Fruit fly (Drosophila melanogaster) whole organism, embryonic: ENCODE data around the gene CG10116.

Experiments
- Abd-B ChIP-seq: fragments of 200-800 bp; sonication (Bioruptor generic); optimal IDR thresholded peaks from 2 replicates; lab custom pipeline; 2018; ENCODE audit warnings: missing biosample characterization, mild to moderate bottlenecking, missing genetic modification characterization, moderate library complexity
- CG10209 ChIP-seq: fragments of 200-800 bp; sonication (Bioruptor generic); optimal IDR thresholded peaks from 3 replicates; lab custom pipeline; 2017; ENCODE audit warnings: missing biosample characterization, mild to moderate bottlenecking, missing genetic modification characterization, missing genetic modification reagents
- CG10366 ChIP-seq: fragments of 200-800 bp; sonication (Bioruptor generic); IDR thresholded peaks from 2 replicates; pipeline ENCODE4 v1.3.6; 2022; ENCODE audit warnings: missing biosample characterization, missing genetic modification characterization
- CG10431 ChIP-seq: fragments of 200-800 bp; sonication (Bioruptor generic); optimal IDR thresholded peaks from 3 replicates; lab custom pipeline; 2018; ENCODE audit warnings: missing biosample characterization, mild to moderate bottlenecking, missing genetic modification characterization
- CG11723 ChIP-seq: fragments of 200-800 bp; sonication (Bioruptor generic); optimal IDR thresholded peaks from 2 replicates; lab custom pipeline; 2017; ENCODE audit warnings: missing biosample characterization, mild to moderate bottlenecking, missing genetic modification characterization
- CG12071 ChIP-seq: fragments of 200-800 bp; sonication (Bioruptor generic); optimal IDR thresholded peaks from 3 replicates; lab custom pipeline; 2018; ENCODE audit warnings: missing biosample characterization, mild to moderate bottlenecking, missing genetic modification characterization
- CG13775 ChIP-seq: fragments of 200-800 bp; sonication (Bioruptor generic); optimal IDR thresholded peaks from 3 replicates; lab custom pipeline; 2017; ENCODE audit warnings: missing biosample characterization, mild to moderate bottlenecking, missing genetic modification characterization
- CG14667 ChIP-seq: fragments of 200-800 bp; sonication (Bioruptor generic); IDR thresholded peaks from 2 replicates; pipeline ENCODE4 v1.3.6; 2022; ENCODE audit warnings: missing biosample characterization, missing genetic modification characterization
- CG15696 ChIP-seq: fragments of 200-800 bp; sonication (Bioruptor generic); optimal IDR thresholded peaks from 2 replicates; lab custom pipeline; 2019; ENCODE audit warnings: missing biosample characterization, mild to moderate bottlenecking, missing genetic modification characterization, moderate library complexity
- CG17829 ChIP-seq: fragments of 200-800 bp; optimal IDR thresholded peaks from 2 replicates; lab custom pipeline; 2019; ENCODE audit warnings: missing biosample characterization, mild to moderate bottlenecking, missing genetic modification characterization, moderate library complexity
- CG31224 ChIP-seq: fragments of 200-800 bp; sonication (Bioruptor generic); IDR thresholded peaks from 2 replicates; pipeline ENCODE4 v1.3.6; 2022; ENCODE audit warnings: missing biosample characterization, missing genetic modification characterization
- CG3163 ChIP-seq: fragments of 200-800 bp; sonication (Bioruptor generic); optimal IDR thresholded peaks from 3 replicates; lab custom pipeline; 2016; ENCODE audit warnings: missing biosample characterization, missing genetic modification characterization
- CG3995 ChIP-seq: fragments of 200-800 bp; sonication (Bioruptor generic); optimal IDR thresholded peaks from 3 replicates; lab custom pipeline; 2016; ENCODE audit warnings: missing biosample characterization, missing genetic modification characterization
- CG42726 ChIP-seq: fragments of 200-800 bp; sonication (Bioruptor generic); IDR thresholded peaks from 2 replicates; pipeline ENCODE4 v1.3.6; 2022; ENCODE audit warnings: missing biosample characterization, missing genetic modification characterization; ENCODE audit not compliant: partially characterized antibody
- CG7271 ChIP-seq: fragments of 200-800 bp; sonication (Bioruptor generic); optimal IDR thresholded peaks from 2 replicates; lab custom pipeline; 2018; ENCODE audit warnings: missing biosample characterization, mild to moderate bottlenecking, missing genetic modification characterization, moderate library complexity
- CG7963 ChIP-seq: fragments of 200-800 bp; sonication (Bioruptor generic); IDR thresholded peaks from 3 replicates; pipeline ENCODE4 v1.3.6; 2022; ENCODE audit warnings: missing biosample characterization, missing genetic modification characterization; ENCODE audit not compliant: partially characterized antibody
- CG8290 ChIP-seq, 3 experiments: fragments of 200-800 bp; sonication (Bioruptor generic); optimal IDR thresholded peaks; 2 replicates each; lab custom pipeline; 2016 to 2019; ENCODE audit warnings: missing biosample characterization in 3 of 3, missing genetic modification characterization in 3 of 3, mild to moderate bottlenecking in 2 of 3, moderate library complexity in 1 of 3
- CG9932 ChIP-seq: fragments of 200-800 bp; sonication (Bioruptor generic); IDR thresholded peaks from 2 replicates; pipeline ENCODE4 v1.3.6; 2022; ENCODE audit warnings: missing biosample characterization, missing genetic modification characterization
- Dip2 ChIP-seq: fragments of 200-800 bp; sonication (Bioruptor generic); IDR thresholded peaks from 2 replicates; pipeline ENCODE4 v1.3.6; 2022; ENCODE audit warnings: missing biosample characterization, missing genetic modification characterization
- Dll ChIP-seq: fragments of 200-800 bp; sonication (Bioruptor generic); IDR thresholded peaks from 4 replicates; pipeline ENCODE4 v1.3.6; 2022; ENCODE audit warnings: missing biosample characterization, missing genetic modification characterization; ENCODE audit not compliant: partially characterized antibody
- Fer1 ChIP-seq: fragments of 200-800 bp; sonication (Bioruptor generic); optimal IDR thresholded peaks from 2 replicates; lab custom pipeline; 2017; ENCODE audit warnings: missing biosample characterization, mild to moderate bottlenecking, missing genetic modification characterization
- Kr ChIP-seq: fragments of 200-800 bp; sonication (Bioruptor generic); optimal IDR thresholded peaks from 2 replicates; lab custom pipeline; 2017; ENCODE audit warnings: missing biosample characterization, mild to moderate bottlenecking, missing genetic modification characterization
- Max ChIP-seq: fragments of 200-800 bp; sonication (Bioruptor generic); optimal IDR thresholded peaks from 2 replicates; lab custom pipeline; 2016; ENCODE audit warnings: missing biosample characterization, mild to moderate bottlenecking, missing genetic modification characterization
- Med ChIP-seq: fragments of 200-800 bp; sonication (Bioruptor generic); peaks from one replicate; lab custom pipeline; 2016; ENCODE audit warnings: missing biosample characterization, missing genetic modification characterization, mild to moderate bottlenecking, inconsistent platforms, moderate library complexity
- Mrtf ChIP-seq: fragments of 200-800 bp; sonication (Bioruptor generic); IDR thresholded peaks from 3 replicates; pipeline ENCODE4 v1.3.6; 2022; ENCODE audit warnings: missing biosample characterization, missing genetic modification characterization
- NFAT ChIP-seq: fragments of 200-800 bp; sonication (Bioruptor generic); IDR thresholded peaks from 2 replicates; pipeline ENCODE4 v1.3.6; 2022; ENCODE audit warnings: missing biosample characterization, missing genetic modification characterization
- NK7.1 ChIP-seq: fragments of 200-800 bp; sonication (Bioruptor generic); optimal IDR thresholded peaks from 3 replicates; lab custom pipeline; 2016; ENCODE audit warnings: missing biosample characterization, missing genetic modification characterization
- Nf-YA ChIP-seq: fragments of 200-800 bp; sonication (Bioruptor generic); IDR thresholded peaks from 2 replicates; pipeline ENCODE4 v1.3.6; 2022; ENCODE audit warnings: missing biosample characterization, missing genetic modification characterization
- Nf-YC ChIP-seq: fragments of 200-800 bp; optimal IDR thresholded peaks from 3 replicates; lab custom pipeline; 2019; ENCODE audit warnings: missing biosample characterization, mild to moderate bottlenecking, missing genetic modification characterization, moderate library complexity
- Ptx1 ChIP-seq: fragments of 200-800 bp; sonication (Bioruptor generic); IDR thresholded peaks from 2 replicates; pipeline ENCODE4 v1.3.6; 2022; ENCODE audit warnings: missing biosample characterization, missing genetic modification characterization
- Rfx ChIP-seq: fragments of 200-800 bp; sonication (Bioruptor generic); IDR thresholded peaks from 2 replicates; pipeline ENCODE4 v1.3.6; 2022; ENCODE audit warnings: missing biosample characterization, missing genetic modification characterization
- Spps ChIP-seq: fragments of 200-800 bp; sonication (Bioruptor generic); optimal IDR thresholded peaks from 2 replicates; lab custom pipeline; 2018; ENCODE audit warnings: missing biosample characterization, mild to moderate bottlenecking, missing genetic modification characterization
- Ssrp ChIP-seq: fragments of 200-800 bp; sonication (Bioruptor generic); optimal IDR thresholded peaks from 2 replicates; lab custom pipeline; 2018; ENCODE audit warnings: missing biosample characterization, mild to moderate bottlenecking, missing genetic modification characterization, moderate library complexity
- Vsx1 ChIP-seq: fragments of 200-800 bp; sonication (Bioruptor generic); optimal IDR thresholded peaks from 2 replicates; lab custom pipeline; 2017; ENCODE audit warnings: missing biosample characterization, mild to moderate bottlenecking, missing genetic modification characterization, missing genetic modification reagents
- Xbp1 ChIP-seq: fragments of 200-800 bp; sonication (Bioruptor generic); optimal IDR thresholded peaks from 3 replicates; lab custom pipeline; 2016; ENCODE audit warnings: missing biosample characterization, mild to moderate bottlenecking, missing genetic modification characterization
- YL-1 ChIP-seq: fragments of 200-800 bp; sonication (Bioruptor generic); optimal IDR thresholded peaks from 3 replicates; lab custom pipeline; 2017; ENCODE audit warnings: missing biosample characterization, mild to moderate bottlenecking, missing genetic modification characterization
- abd-A ChIP-seq: fragments of 200-800 bp; sonication (Bioruptor generic); optimal IDR thresholded peaks from 3 replicates; lab custom pipeline; 2019; ENCODE audit warnings: missing biosample characterization, mild to moderate bottlenecking, missing genetic modification characterization, moderate library complexity
- bcd ChIP-seq: fragments of 200-800 bp; sonication (Bioruptor generic); optimal IDR thresholded peaks from 2 replicates; lab custom pipeline; 2017; ENCODE audit warnings: missing biosample characterization, mild to moderate bottlenecking, missing genetic modification characterization
- btn ChIP-seq: fragments of 200-800 bp; sonication (Bioruptor generic); optimal IDR thresholded peaks from 2 replicates; lab custom pipeline; 2016; ENCODE audit warnings: missing biosample characterization, missing genetic modification characterization
- caup ChIP-seq: fragments of 200-800 bp; sonication (Bioruptor generic); optimal IDR thresholded peaks from 3 replicates; lab custom pipeline; 2017; ENCODE audit warnings: missing biosample characterization, mild to moderate bottlenecking, missing genetic modification characterization, moderate library complexity; ENCODE audit not compliant: severe bottlenecking
- dati ChIP-seq: fragments of 200-800 bp; sonication (Bioruptor generic); IDR thresholded peaks from 2 replicates; pipeline ENCODE4 v1.3.6; 2022; ENCODE audit warnings: missing biosample characterization, missing genetic modification characterization
- dm ChIP-seq: fragments of 200-800 bp; sonication (Bioruptor generic); optimal IDR thresholded peaks from 3 replicates; lab custom pipeline; 2016; ENCODE audit warnings: missing biosample characterization, missing genetic modification characterization
- dmrt99B ChIP-seq: fragments of 200-800 bp; sonication (Bioruptor generic); optimal IDR thresholded peaks from 2 replicates; lab custom pipeline; 2018; ENCODE audit warnings: missing biosample characterization, mild to moderate bottlenecking, missing genetic modification characterization, moderate library complexity
- gsb-n ChIP-seq: fragments of 200-800 bp; sonication (Bioruptor generic); optimal IDR thresholded peaks from 3 replicates; lab custom pipeline; 2018; ENCODE audit warnings: missing biosample characterization, mild to moderate bottlenecking, missing genetic modification characterization
- hb ChIP-seq: fragments of 200-800 bp; sonication (Bioruptor generic); IDR thresholded peaks from 3 replicates; pipeline ENCODE4 v1.3.6; 2022; ENCODE audit warnings: missing biosample characterization, missing genetic modification characterization; ENCODE audit not compliant: partially characterized antibody
- nerfin-2 ChIP-seq: fragments of 200-800 bp; sonication (Bioruptor generic); IDR thresholded peaks from 2 replicates; pipeline ENCODE4 v1.3.6; 2022; ENCODE audit warnings: missing biosample characterization, missing genetic modification characterization; ENCODE audit not compliant: partially characterized antibody
- pita ChIP-seq: fragments of 200-800 bp; sonication (Bioruptor generic); optimal IDR thresholded peaks from 2 replicates; lab custom pipeline; 2017; ENCODE audit warnings: missing biosample characterization, mild to moderate bottlenecking, missing genetic modification characterization
- run ChIP-seq: fragments of 200-800 bp; sonication (Bioruptor generic); optimal IDR thresholded peaks from 3 replicates; lab custom pipeline; 2018; ENCODE audit warnings: missing biosample characterization, mild to moderate bottlenecking, missing genetic modification characterization
- toy ChIP-seq: fragments of 200-800 bp; sonication (Bioruptor generic); IDR thresholded peaks from 2 replicates; pipeline ENCODE4 v1.3.6; 2022; ENCODE audit warnings: missing biosample characterization, missing genetic modification characterization
- vnd ChIP-seq: fragments of 200-800 bp; sonication (Bioruptor generic); IDR thresholded peaks from 3 replicates; pipeline ENCODE4 v1.3.6; 2022; ENCODE audit warnings: missing biosample characterization, missing genetic modification characterization; ENCODE audit not compliant: partially characterized antibody
- zen2 ChIP-seq: fragments of 200-800 bp; sonication (Bioruptor generic); IDR thresholded peaks from 3 replicates; pipeline ENCODE4 v1.3.6; 2022; ENCODE audit warnings: missing biosample characterization, missing genetic modification characterization; ENCODE audit not compliant: partially characterized antibody

Gene CG10116

dm6 chr3L:13406873-13407272 is 50.2 kb downstream of the CG10116 start (continued):
- no peak for TF ChIP-seq Nf-YA
- TF ChIP-seq CG17829: peak; percentile 11
- TF ChIP-seq CG8290 (GFP tag; optimal IDR thresholded peaks at IDR 0.05; lab: Kevin White, UChicago): no peak
- no peak for TF ChIP-seq CG8290 (tag; optimal IDR thresholded peaks at IDR 0.05; lab: Kevin White, UChicago)
- no peak for TF ChIP-seq dmrt99B (tag; lab: Kevin White, UChicago)
- no peak for TF ChIP-seq caup (GFP tag; lab: Kevin White, UChicago)
- no peak for TF ChIP-seq Dip2 (GFP tag; lab: Robert Waterston, UW)
- no peak for TF ChIP-seq vnd
- TF ChIP-seq CG7271 (tag; lab: Kevin White, UChicago): no peak
- no peak for TF ChIP-seq Ptx1 (GFP tag; lab: Robert Waterston, UW)
- no peak for TF ChIP-seq CG11723 (GFP tag; lab: Kevin White, UChicago)
- TF ChIP-seq hb (GFP tag; lab: Robert Waterston, UW): no peak
- TF ChIP-seq CG13775 (GFP tag; lab: Kevin White, UChicago): no peak
- no peak for TF ChIP-seq CG42726
- TF ChIP-seq Nf-YC: no peak
- no peak for TF ChIP-seq pita (GFP tag; lab: Kevin White, UChicago)
- no peak for TF ChIP-seq CG15696 (tag; lab: Kevin White, UChicago)
- no peak for TF ChIP-seq gsb-n
- TF ChIP-seq Med (GFP tag; lab: Kevin White, UChicago): peak; percentile 41
- TF ChIP-seq Dll: no peak
- TF ChIP-seq Ssrp: no peak
- no peak for TF ChIP-seq bcd
- TF ChIP-seq CG10366: no peak
- no peak for TF ChIP-seq NFAT (GFP tag; lab: Robert Waterston, UW)
- no peak for TF ChIP-seq Spps (tag; lab: Kevin White, UChicago)
- no peak for TF ChIP-seq CG14667 (GFP tag; lab: Robert Waterston, UW)
- TF ChIP-seq Fer1 (GFP tag; lab: Kevin White, UChicago): no peak
- no peak for TF ChIP-seq Vsx1 (GFP tag; lab: Kevin White, UChicago)
- no peak for TF ChIP-seq abd-A
- TF ChIP-seq toy (GFP tag; lab: Robert Waterston, UW): no peak
- no peak for TF ChIP-seq nerfin-2 (GFP tag; lab: Robert Waterston, UW)
- no peak for TF ChIP-seq Xbp1 (GFP tag; lab: Kevin White, UChicago)
- TF ChIP-seq Rfx: no peak
- no peak for TF ChIP-seq CG10431 (GFP tag; lab: Kevin White, UChicago)
- TF ChIP-seq dm (GFP tag; lab: Kevin White, UChicago): no peak
- TF ChIP-seq Max: no peak
- TF ChIP-seq Kr (GFP tag; lab: Kevin White, UChicago): no peak
- TF ChIP-seq CG9932 (GFP tag; lab: Robert Waterston, UW): no peak
- no peak for TF ChIP-seq Abd-B (GFP tag; lab: Kevin White, UChicago)
- no peak for TF ChIP-seq CG10209
- no peak for TF ChIP-seq YL-1 (GFP tag; lab: Kevin White, UChicago)
- no peak for TF ChIP-seq CG12071 (GFP tag; lab: Kevin White, UChicago)
- no peak for TF ChIP-seq CG7963 (GFP tag; lab: Robert Waterston, UW)
- TF ChIP-seq Mrtf (GFP tag; lab: Robert Waterston, UW): no peak
- no peak for TF ChIP-seq NK7.1 (GFP tag; lab: Kevin White, UChicago)
- TF ChIP-seq CG3163 (GFP tag; lab: Kevin White, UChicago): no peak
- no peak for TF ChIP-seq CG3995 (GFP tag; lab: Kevin White, UChicago)
- no peak for TF ChIP-seq zen2 (GFP tag; lab: Robert Waterston, UW)
- TF ChIP-seq dati (GFP tag; lab: Robert Waterston, UW): no peak
- no peak for TF ChIP-seq CG31224 (GFP tag; lab: Robert Waterston, UW)
- no peak for TF ChIP-seq run
- TF ChIP-seq btn (GFP tag; lab: Kevin White, UChicago): no peak
